Worm (Caenorhabditis elegans) whole organism, L2 larva: Measurements from ENCODE around the gene W05B10.3.

Source experiments
- blmp-1 ChIP-seq: sonication (generic microtip); optimal IDR thresholded peaks from 2 replicates; lab custom pipeline; 2017; ENCODE audit warnings: missing genetic modification characterization, mild to moderate bottlenecking, missing compliant biosample characterization, antibody characterized with exemption, moderate library complexity; ENCODE audit not compliant: insufficient read depth
- ceh-82 ChIP-seq: fragments of 150-350 bp; optimal IDR thresholded peaks from 2 replicates; lab custom pipeline; 2014; ENCODE audit warnings: missing biosample characterization, missing genetic modification characterization
- dmd-4 ChIP-seq: sonication (generic microtip); optimal IDR thresholded peaks from 2 replicates; lab custom pipeline; 2017; ENCODE audit warnings: missing biosample characterization, missing genetic modification characterization
- elt-3 ChIP-seq: sonication (generic microtip); optimal IDR thresholded peaks from 2 replicates; lab custom pipeline; 2017; ENCODE audit warnings: missing biosample characterization, missing genetic modification characterization
- fos-1 ChIP-seq: fragments of 150-350 bp; optimal IDR thresholded peaks from 2 replicates; lab custom pipeline; 2014; ENCODE audit warnings: missing biosample characterization, missing genetic modification characterization
- mbf-1 ChIP-seq: sonication (generic microtip); optimal IDR thresholded peaks from 2 replicates; lab custom pipeline; 2017; ENCODE audit warnings: missing biosample characterization, missing genetic modification characterization
- nhr-11 ChIP-seq: fragments of 150-350 bp; optimal IDR thresholded peaks from 2 replicates; lab custom pipeline; 2014; ENCODE audit warnings: missing biosample characterization, missing genetic modification characterization
- nhr-12 ChIP-seq: fragments of 150-350 bp; optimal IDR thresholded peaks from 2 replicates; lab custom pipeline; 2014; ENCODE audit warnings: missing biosample characterization, missing genetic modification characterization
- nhr-21 ChIP-seq: fragments of 150-350 bp; optimal IDR thresholded peaks from 2 replicates; lab custom pipeline; 2014; ENCODE audit warnings: missing biosample characterization, missing genetic modification characterization
- nhr-77 ChIP-seq: fragments of 150-350 bp; optimal IDR thresholded peaks from 2 replicates; lab custom pipeline; 2014; ENCODE audit warnings: missing biosample characterization, missing genetic modification characterization
- snpc-4 ChIP-seq: fragments of 150-350 bp; optimal IDR thresholded peaks from 2 replicates; lab custom pipeline; 2014; ENCODE audit warnings: missing biosample characterization, missing genetic modification characterization
- unc-62 ChIP-seq: fragments of 150-350 bp; optimal IDR thresholded peaks from 2 replicates; lab custom pipeline; 2014; ENCODE audit warnings: missing biosample characterization, missing genetic modification reagents, missing genetic modification characterization
- zag-1 ChIP-seq: fragments of 150-350 bp; optimal IDR thresholded peaks from 2 replicates; lab custom pipeline; 2014; ENCODE audit warnings: missing biosample characterization, missing genetic modification characterization

The W05B10.3 gene

ce11 chrV:12624371-12624770 is 37.1 kb downstream of the W05B10.3 start, which contains the start of gene F56H9.9:
Gene F56H9.9, minus strand, starts transcription at chrV:12624471.
- no peak for TF ChIP-seq nhr-12 (tag; lab: Kevin White, UChicago)
- no peak for TF ChIP-seq dmd-4
- TF ChIP-seq elt-3: no peak
- no peak for TF ChIP-seq nhr-77 (tag; lab: Kevin White, UChicago)
- TF ChIP-seq mbf-1 (tag; lab: Kevin White, UChicago): no peak
- TF ChIP-seq nhr-11 (tag; lab: Kevin White, UChicago): no peak
- TF ChIP-seq ceh-82: no peak
- TF ChIP-seq unc-62: no peak
- TF ChIP-seq fos-1 (tag; lab: Kevin White, UChicago): no peak
- TF ChIP-seq blmp-1 (tag; lab: Kevin White, UChicago): no peak

ce11 chrV:12612118-12612517 is 49.4 kb downstream of the W05B10.3 start, which contains the start of gene cyc-2.2:
Gene cyc-2.2, minus strand, starts transcription at chrV:12612218.
- TF ChIP-seq snpc-4 (tag; lab: Kevin White, UChicago) (no peak), nhr-21 (no peak), zag-1 (tag; lab: Kevin White, UChicago) (no peak)
